Worm (Caenorhabditis elegans) whole organism, young adult: ENCODE results near the gene cth-2.

ENCODE experiments used
- B0035.1 ChIP-seq: sonication (generic microtip); optimal IDR thresholded peaks from 2 replicates; lab custom pipeline; 2016; ENCODE audit warnings: missing genetic modification characterization, mild to moderate bottlenecking, missing compliant biosample characterization, missing genotype, missing genetic modification reagents
- bed-1 ChIP-seq: fragments of 200-800 bp; sonication (Bioruptor generic); IDR thresholded peaks from 2 replicates; pipeline ENCODE4 v1.3.6; 2022; ENCODE audit warnings: missing genetic modification reagents, missing genetic modification characterization, missing compliant biosample characterization
- ceh-40 ChIP-seq: fragments of 200-800 bp; sonication (Bioruptor generic); IDR thresholded peaks from 2 replicates; pipeline ENCODE4 v1.3.6; 2022; ENCODE audit warnings: missing genetic modification characterization, missing compliant biosample characterization
- ceh-79 ChIP-seq: sonication (generic microtip); optimal IDR thresholded peaks from 2 replicates; lab custom pipeline; 2017; ENCODE audit warnings: mild to moderate bottlenecking, missing genetic modification characterization, missing compliant biosample characterization
- ekl-4 ChIP-seq: fragments of 200-800 bp; sonication (Bioruptor generic); IDR thresholded peaks from 2 replicates; pipeline ENCODE4 v1.3.6; 2022; ENCODE audit warnings: missing genetic modification reagents, missing genetic modification characterization, missing compliant biosample characterization
- hrde-1 ChIP-seq: sonication (generic microtip); optimal IDR thresholded peaks from 2 replicates; lab custom pipeline; 2016; ENCODE audit warnings: missing genetic modification characterization, mild to moderate bottlenecking, missing compliant biosample characterization, moderate library complexity, missing genotype, missing genetic modification reagents, borderline replicate concordance
- lsl-1 ChIP-seq: fragments of 200-800 bp; sonication (Bioruptor generic); optimal IDR thresholded peaks from 2 replicates; lab custom pipeline; 2018; ENCODE audit warnings: mild to moderate bottlenecking, missing genetic modification characterization, moderate library complexity, missing compliant biosample characterization
- madf-3 ChIP-seq: fragments of 200-800 bp; sonication (Bioruptor generic); IDR thresholded peaks from 2 replicates; pipeline ENCODE4 v1.3.6; 2022; ENCODE audit warnings: missing genetic modification reagents, missing genetic modification characterization, missing compliant biosample characterization
- nfya-2 ChIP-seq: fragments of 200-800 bp; sonication (Bioruptor generic); IDR thresholded peaks from 2 replicates; pipeline ENCODE4 v1.3.6; 2022; ENCODE audit warnings: missing genetic modification reagents, missing genetic modification characterization, missing compliant biosample characterization
- pha-4 ChIP-seq: fragments of 150-350 bp; sonication (generic microtip); optimal IDR thresholded peaks from 2 replicates; lab custom pipeline; 2014; ENCODE audit warnings: missing biosample characterization, missing genetic modification reagents, missing genetic modification characterization
- unc-62 ChIP-seq: fragments of 150-350 bp; optimal IDR thresholded peaks from 2 replicates; lab custom pipeline; 2014; ENCODE audit warnings: missing biosample characterization, missing genetic modification reagents, missing genetic modification characterization
- zfh-2 ChIP-seq: fragments of 200-800 bp; sonication (Bioruptor generic); conservative IDR thresholded peaks from 2 replicates; pipeline ENCODE4 v1.3.6; 2022; ENCODE audit warnings: missing genetic modification reagents, missing genetic modification characterization, missing compliant biosample characterization

DNA sequence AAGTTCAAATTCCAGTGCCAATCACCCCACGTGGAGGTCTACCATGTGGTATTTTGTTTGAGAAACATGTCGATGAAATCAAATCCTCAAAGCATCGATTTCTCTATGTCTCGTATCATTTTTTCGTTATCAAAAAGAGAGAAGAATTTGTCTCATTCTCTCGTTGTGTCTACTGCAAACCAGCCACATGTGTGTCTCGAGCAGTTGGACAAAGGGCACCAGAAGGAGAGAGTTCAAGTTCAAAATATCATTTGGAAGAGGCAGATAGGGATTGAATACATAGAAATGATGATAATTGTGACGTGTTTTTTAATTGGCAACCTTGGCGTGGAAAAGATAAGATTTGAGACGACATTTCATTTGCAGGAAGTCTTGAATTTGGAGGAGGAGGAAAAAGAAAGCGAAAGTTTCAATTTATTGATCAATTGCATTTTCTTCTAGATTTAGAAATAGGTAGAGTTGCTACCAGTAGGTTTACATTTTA lies 1.6 kb upstream of the cth-2 start:
- TF ChIP-seq unc-62 (GFP tag; lab: Kevin White, UChicago) (no peak), ceh-40 (no peak), pha-4 (no peak), hrde-1 (tag; lab: Kevin White, UChicago) (no peak), B0035.1 (tag; lab: Kevin White, UChicago) (no peak), bed-1 (GFP tag; lab: Robert Waterston, UW) (no peak), nfya-2 (GFP tag; lab: Robert Waterston, UW) (no peak), zfh-2 (GFP tag; lab: Robert Waterston, UW) (no peak), ceh-79 (tag; lab: Kevin White, UChicago) (no peak), ekl-4 (GFP tag; lab: Robert Waterston, UW) (no peak), madf-3 (GFP tag; lab: Robert Waterston, UW) (no peak), lsl-1 (GFP tag; lab: Kevin White, UChicago) (no peak)
